Fruit fly (Drosophila melanogaster) Kc167 (cell line): Measurements from ENCODE around the gene MRG15.

Source experiments
- Myc ChIP-seq: fragments of >200 bp; optimal IDR thresholded peaks from 2 replicates; lab custom pipeline; 2017; ENCODE audit warnings: missing external identifiers
- h ChIP-seq: fragments of >200 bp; optimal IDR thresholded peaks from 3 replicates; lab custom pipeline; 2018; ENCODE audit warnings: missing external identifiers
- psq ChIP-seq: fragments of >200 bp; optimal IDR thresholded peaks from 2 replicates; lab custom pipeline; 2017; ENCODE audit warnings: missing external identifiers
- ttk ChIP-seq: sonication (Bioruptor generic); optimal IDR thresholded peaks from 2 replicates; lab custom pipeline; 2017; ENCODE audit warnings: missing external identifiers

DNA sequence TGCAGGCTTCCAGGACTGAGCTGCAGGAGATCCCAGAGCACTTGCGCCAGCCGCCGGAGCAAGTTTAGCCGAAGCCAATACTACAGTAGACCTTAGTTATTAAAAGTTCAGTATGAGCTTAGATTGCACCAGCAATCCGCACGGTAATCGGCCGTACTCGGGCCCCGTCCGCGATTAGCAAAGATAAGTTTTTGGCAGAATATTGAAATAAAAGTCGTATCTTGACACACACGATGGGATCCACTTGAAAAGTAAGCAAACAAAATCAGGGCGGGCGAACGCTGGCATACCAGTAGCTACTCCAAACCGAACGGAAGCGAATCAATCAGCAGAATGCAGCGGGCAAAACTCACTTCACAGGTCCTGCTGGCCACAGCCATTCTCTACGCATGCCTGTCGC lies 47.6 kb downstream of the MRG15 start, which contains the start of gene CG34316:
- no peak for TF ChIP-seq Myc (lab: Kevin White, UChicago)
- no peak for TF ChIP-seq h (lab: Kevin White, UChicago)
- no peak for TF ChIP-seq psq (lab: Kevin White, UChicago)
- no peak for TF ChIP-seq ttk (lab: Kevin White, UChicago)
